Worm (Caenorhabditis elegans) whole organism, L3 larva: ENCODE measurements around the gene clec-150.

ENCODE experiments used
- R02D3.7 ChIP-seq: fragments of 150-350 bp; optimal IDR thresholded peaks from 2 replicates; lab custom pipeline; 2014; ENCODE audit warnings: missing biosample characterization, missing genetic modification characterization
- ZK546.5 ChIP-seq: sonication (generic microtip); optimal IDR thresholded peaks from 2 replicates; lab custom pipeline; 2017; ENCODE audit warnings: missing biosample characterization, missing genetic modification characterization
- aly-2 ChIP-seq: fragments of 150-350 bp; optimal IDR thresholded peaks from 2 replicates; lab custom pipeline; 2014; ENCODE audit warnings: missing biosample characterization, missing genetic modification characterization
- ama-1 ChIP-seq: fragments of 150-350 bp; optimal IDR thresholded peaks from 2 replicates; lab custom pipeline; 2018
- ceh-16 ChIP-seq: sonication (generic microtip); optimal IDR thresholded peaks from 2 replicates; lab custom pipeline; 2017; ENCODE audit warnings: missing biosample characterization, missing genetic modification characterization
- ceh-28 ChIP-seq: fragments of 150-350 bp; optimal IDR thresholded peaks from 2 replicates; lab custom pipeline; 2014; ENCODE audit warnings: missing biosample characterization, missing genetic modification reagents, missing genetic modification characterization
- ceh-82 ChIP-seq: fragments of 150-350 bp; optimal IDR thresholded peaks from 2 replicates; lab custom pipeline; 2014; ENCODE audit warnings: missing biosample characterization, missing genetic modification characterization
- ceh-9 ChIP-seq: sonication (generic microtip); optimal IDR thresholded peaks from 2 replicates; lab custom pipeline; 2018; ENCODE audit warnings: missing biosample characterization, missing genetic modification characterization
- daf-12 ChIP-seq: fragments of 150-350 bp; optimal IDR thresholded peaks from 2 replicates; lab custom pipeline; 2014; ENCODE audit warnings: missing biosample characterization, missing genetic modification reagents, missing genetic modification characterization
- egl-27 ChIP-seq: sonication (generic microtip); optimal IDR thresholded peaks from 4 replicates; lab custom pipeline; 2017; ENCODE audit warnings: missing biosample characterization, missing genetic modification reagents, missing genetic modification characterization
- egl-5 ChIP-seq: fragments of 150-350 bp; optimal IDR thresholded peaks from 2 replicates; lab custom pipeline; 2017; ENCODE audit warnings: missing biosample characterization, missing genetic modification reagents, missing genetic modification characterization, inconsistent platforms
- elt-1 ChIP-seq: fragments of 150-350 bp; optimal IDR thresholded peaks from 2 replicates; lab custom pipeline; 2014; ENCODE audit warnings: missing biosample characterization, missing genetic modification characterization
- elt-2 ChIP-seq: sonication (generic microtip); optimal IDR thresholded peaks from 2 replicates; lab custom pipeline; 2016; ENCODE audit warnings: missing genetic modification reagents, mild to moderate bottlenecking, missing genetic modification characterization, missing compliant biosample characterization
- elt-3 ChIP-seq, 3 experiments: fragments of 150-350 bp in 1 of 3; sonication (generic microtip) in 2 of 3; optimal IDR thresholded peaks; 2 replicates in 2 of 3; 4 replicates in 1 of 3; lab custom pipeline; 2014 to 2017; ENCODE audit warnings: missing biosample characterization in 3 of 3, missing genetic modification characterization in 3 of 3
- eor-1 ChIP-seq, 2 experiments: fragments of 150-350 bp; optimal IDR thresholded peaks; 2 replicates each; lab custom pipeline; 2014 to 2018; ENCODE audit warnings: missing biosample characterization in 2 of 2, missing genetic modification characterization in 2 of 2
- fkh-10 ChIP-seq: sonication (generic microtip); optimal IDR thresholded peaks from 2 replicates; lab custom pipeline; 2017; ENCODE audit warnings: missing biosample characterization, missing genetic modification reagents, missing genetic modification characterization
- fkh-2 ChIP-seq: fragments of 150-350 bp; optimal IDR thresholded peaks from 2 replicates; lab custom pipeline; 2014; ENCODE audit warnings: missing biosample characterization, missing genetic modification reagents, missing genetic modification characterization
- fos-1 ChIP-seq: fragments of 150-350 bp; optimal IDR thresholded peaks from 2 replicates; lab custom pipeline; 2014; ENCODE audit warnings: missing biosample characterization, missing genetic modification characterization
- lin-15B ChIP-seq: fragments of 150-350 bp; optimal IDR thresholded peaks from 2 replicates; lab custom pipeline; 2014; ENCODE audit warnings: missing biosample characterization, missing genetic modification characterization
- lsy-12 ChIP-seq: sonication (generic microtip); optimal IDR thresholded peaks from 2 replicates; lab custom pipeline; 2016; ENCODE audit warnings: mild to moderate bottlenecking, missing genetic modification characterization, missing compliant biosample characterization
- nfya-1 ChIP-seq: sonication (generic microtip); optimal IDR thresholded peaks from 2 replicates; lab custom pipeline; 2017; ENCODE audit warnings: missing genetic modification characterization, mild to moderate bottlenecking, missing compliant biosample characterization, antibody characterized with exemption, moderate library complexity; ENCODE audit not compliant: insufficient read depth
- nhr-11 ChIP-seq: fragments of 150-350 bp; optimal IDR thresholded peaks from 2 replicates; lab custom pipeline; 2014; ENCODE audit warnings: missing biosample characterization, missing genetic modification characterization
- nhr-12 ChIP-seq: fragments of 150-350 bp; optimal IDR thresholded peaks from 2 replicates; lab custom pipeline; 2014; ENCODE audit warnings: missing biosample characterization, missing genetic modification characterization
- nhr-23 ChIP-seq: fragments of 150-350 bp; optimal IDR thresholded peaks from 2 replicates; lab custom pipeline; 2014; ENCODE audit warnings: missing biosample characterization, missing genetic modification reagents, missing genetic modification characterization
- nhr-25 ChIP-seq: sonication (generic microtip); optimal IDR thresholded peaks from 2 replicates; lab custom pipeline; 2017; ENCODE audit warnings: missing biosample characterization, missing genetic modification characterization
- nhr-43 ChIP-seq: sonication (generic microtip); optimal IDR thresholded peaks from 2 replicates; lab custom pipeline; 2016; ENCODE audit warnings: mild to moderate bottlenecking, missing genetic modification characterization, missing compliant biosample characterization; ENCODE audit not compliant: poor library complexity, severe bottlenecking
- nhr-67 ChIP-seq: fragments of 150-350 bp; optimal IDR thresholded peaks from 2 replicates; lab custom pipeline; 2014; ENCODE audit warnings: missing biosample characterization, missing genetic modification characterization
- nhr-76 ChIP-seq: fragments of 150-350 bp; sonication (generic microtip); optimal IDR thresholded peaks from 5 replicates; lab custom pipeline; 2014; ENCODE audit warnings: missing biosample characterization, missing genetic modification characterization
- pha-4 ChIP-seq: fragments of 150-350 bp; optimal IDR thresholded peaks from 2 replicates; lab custom pipeline; 2014; ENCODE audit warnings: missing biosample characterization, missing genetic modification reagents, missing genetic modification characterization
- pqm-1 ChIP-seq: fragments of 150-350 bp; optimal IDR thresholded peaks from 2 replicates; lab custom pipeline; 2017; ENCODE audit warnings: missing biosample characterization, missing genetic modification characterization, inconsistent platforms
- sea-2 ChIP-seq: fragments of 150-350 bp; sonication (generic microtip); optimal IDR thresholded peaks from 4 replicates; lab custom pipeline; 2014; ENCODE audit warnings: missing biosample characterization, missing genetic modification reagents, missing genetic modification characterization
- snpc-4 ChIP-seq: fragments of 150-350 bp; optimal IDR thresholded peaks from 2 replicates; lab custom pipeline; 2014; ENCODE audit warnings: missing biosample characterization, missing genetic modification characterization
- unc-39 ChIP-seq: sonication (generic microtip); optimal IDR thresholded peaks from 4 replicates; lab custom pipeline; 2017; ENCODE audit warnings: missing biosample characterization, missing genetic modification characterization
- ztf-11 ChIP-seq: fragments of 150-350 bp; optimal IDR thresholded peaks from 2 replicates; lab custom pipeline; 2014; ENCODE audit warnings: missing biosample characterization, missing genetic modification characterization

clec-150 gene

DNA sequence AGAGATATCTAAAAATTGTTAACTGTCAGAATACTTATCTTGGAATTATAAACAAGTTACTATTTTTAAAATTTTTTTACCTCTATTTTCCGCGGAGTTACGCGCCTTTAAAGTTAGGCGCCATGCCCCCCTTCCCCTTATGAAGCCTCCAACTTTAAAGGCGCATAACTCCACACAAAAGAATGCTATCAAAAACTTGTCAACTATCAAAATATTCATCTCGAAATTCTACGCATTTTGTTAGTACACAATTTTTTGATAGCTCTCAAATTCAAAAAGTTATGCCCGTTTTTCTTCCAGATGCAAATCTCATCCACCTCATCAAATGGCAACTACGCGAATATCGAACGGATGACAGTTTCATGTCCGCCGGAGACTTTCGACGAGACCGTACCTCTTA lies 19.5 kb upstream of the clec-150 start, which contains the start of gene tbc-10:
Gene tbc-10, plus strand, starts transcription at position 301 of the 400 bp plus-strand sequence.
- TF ChIP-seq unc-39 (tag; lab: Kevin White, UChicago) (no peak), elt-3 (tag; optimal IDR thresholded peaks at IDR 0.05; lab: Kevin White, UChicago) (no peak), aly-2 (no peak), ZK546.5 (tag; lab: Kevin White, UChicago) (no peak), ama-1 (lab: Kevin White, UChicago) (no peak), nhr-43 (tag; lab: Kevin White, UChicago) (no peak), ceh-9 (tag; lab: Kevin White, UChicago) (no peak), snpc-4 (tag; lab: Kevin White, UChicago) (no peak), R02D3.7 (tag; lab: Kevin White, UChicago) (no peak), elt-2 (tag; lab: Kevin White, UChicago) (no peak), fkh-2 (no peak), elt-1 (no peak), sea-2 (GFP tag; lab: Kevin White, UChicago) (no peak), pha-4 (tag; lab: Kevin White, UChicago) (no peak), daf-12 (tag; lab: Kevin White, UChicago) (no peak), ceh-16 (tag; lab: Kevin White, UChicago) (no peak), pqm-1 (tag; lab: Kevin White, UChicago) (no peak), egl-5 (tag; lab: Kevin White, UChicago) (no peak), ceh-82 (tag; lab: Kevin White, UChicago) (no peak)

DNA sequence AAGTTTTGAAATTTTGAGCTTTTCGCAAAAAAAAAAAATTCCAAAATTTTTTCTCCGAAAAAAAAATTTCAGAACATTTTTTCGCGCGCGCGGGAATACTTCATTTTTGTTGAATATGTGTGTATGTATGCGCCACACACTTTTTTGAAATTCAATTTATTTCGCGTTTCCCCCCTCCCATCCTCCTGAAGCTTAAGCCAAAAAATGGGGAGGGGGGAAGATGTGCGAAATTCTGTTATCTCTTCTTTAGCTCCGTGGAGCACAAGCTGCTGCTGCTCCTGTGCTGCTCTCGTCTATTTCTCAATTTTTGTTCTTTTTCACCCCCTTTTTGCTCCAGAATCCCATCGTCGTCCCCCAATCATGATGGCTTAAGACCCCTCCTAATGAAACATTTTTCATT lies 12.9 kb upstream of the clec-150 start:
- peak; percentile 84 for TF ChIP-seq fkh-10 (GFP tag; lab: Kevin White, UChicago)
- TF ChIP-seq daf-12 (tag; lab: Kevin White, UChicago), result no peak

DNA sequence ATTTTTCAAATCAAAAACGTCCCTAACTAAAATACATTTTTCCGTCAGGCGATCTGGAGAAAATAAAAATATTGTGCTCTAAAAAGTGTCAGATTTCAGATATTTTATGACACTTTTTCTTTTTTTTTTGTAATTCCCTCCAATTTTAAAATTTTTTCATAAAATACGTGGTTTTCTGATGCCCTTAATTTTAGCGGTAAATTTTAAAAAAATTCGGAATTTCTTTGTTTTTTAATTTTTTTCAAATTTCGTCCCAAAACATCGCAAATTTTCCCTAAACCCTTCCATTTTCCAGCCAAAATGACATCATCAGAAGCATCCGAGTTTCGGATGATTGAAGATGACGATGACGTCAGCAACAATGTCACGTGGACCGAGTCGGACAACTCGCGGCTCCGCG lies 10.9 kb upstream of the clec-150 start, which contains the start of gene trp-2:
Gene trp-2, plus strand, starts transcription at position 301 of the 400 bp plus-strand sequence.
- TF ChIP-seq ceh-9 (tag; lab: Kevin White, UChicago), result no peak
- TF ChIP-seq fkh-10 (GFP tag; lab: Kevin White, UChicago), result no peak
- no peak for TF ChIP-seq nhr-76 (tag; lab: Kevin White, UChicago)
- no peak for TF ChIP-seq R02D3.7 (tag; lab: Kevin White, UChicago)
- TF ChIP-seq elt-1, result no peak
- TF ChIP-seq nhr-67 (tag; lab: Kevin White, UChicago), result no peak
- TF ChIP-seq fos-1 (tag; lab: Kevin White, UChicago), result no peak
- TF ChIP-seq lsy-12 (tag; lab: Kevin White, UChicago), result no peak
- no peak for TF ChIP-seq eor-1 (tag; optimal IDR thresholded peaks at IDR 0.05; lab: Kevin White, UChicago)
- TF ChIP-seq nhr-25 (tag; lab: Kevin White, UChicago), result no peak
- no peak for TF ChIP-seq nhr-43 (tag; lab: Kevin White, UChicago)
- TF ChIP-seq nfya-1, result no peak
- TF ChIP-seq nhr-23, result no peak
- TF ChIP-seq ztf-11 (tag; lab: Kevin White, UChicago), result no peak
- no peak for TF ChIP-seq nhr-12 (tag; lab: Kevin White, UChicago)
- TF ChIP-seq egl-27 (tag; lab: Kevin White, UChicago), result no peak
- TF ChIP-seq pha-4 (tag; lab: Kevin White, UChicago), result no peak
- no peak for TF ChIP-seq nhr-11 (tag; lab: Kevin White, UChicago)
- TF ChIP-seq pqm-1 (tag; lab: Kevin White, UChicago), result no peak

DNA sequence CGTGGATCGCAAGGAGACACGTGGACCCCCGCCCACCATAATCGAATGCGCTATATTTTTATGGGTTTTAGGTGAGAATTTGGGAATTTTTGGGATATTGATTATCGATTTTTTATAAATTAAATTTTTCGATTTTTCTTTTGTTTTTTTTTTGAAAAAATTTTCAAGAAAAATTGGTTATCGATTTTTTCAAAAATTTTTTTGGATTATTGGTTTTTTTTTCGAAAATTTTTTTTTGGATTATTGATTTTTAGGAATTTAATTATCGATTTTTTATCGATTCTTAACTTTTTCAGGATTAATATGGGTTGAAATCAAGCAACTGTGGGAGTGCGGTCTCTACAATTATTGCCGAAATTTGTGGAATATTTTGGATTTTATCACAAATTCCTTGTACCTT lies 5.9 kb upstream of the clec-150 start:
- TF ChIP-seq ceh-28 (tag; lab: Kevin White, UChicago) (peak; percentile 84), ZK546.5 (tag; lab: Kevin White, UChicago) (no peak)

DNA sequence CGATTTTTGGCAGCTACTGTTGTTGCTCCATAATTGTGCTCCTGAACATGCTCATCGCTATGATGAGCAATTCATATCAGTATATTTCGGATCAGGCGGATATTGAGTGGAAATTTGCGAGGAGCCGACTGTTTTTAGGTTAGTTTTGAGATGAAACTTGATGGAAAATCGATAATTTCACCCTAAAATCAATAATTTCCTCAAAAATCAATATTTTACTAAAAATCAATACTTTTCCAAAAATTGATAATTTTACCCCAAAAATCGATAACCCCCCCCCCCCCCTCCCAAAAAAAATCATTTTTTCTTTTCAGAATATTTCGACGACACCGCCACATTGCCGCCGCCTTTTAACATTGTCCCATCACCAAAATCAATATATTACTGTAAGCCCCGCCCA lies 3.7 kb upstream of the clec-150 start:
- TF ChIP-seq elt-3 (tag; optimal IDR thresholded peaks at IDR 0.05; lab: Kevin White, UChicago), result no peak
- peak; percentile 45 for TF ChIP-seq ceh-28 (tag; lab: Kevin White, UChicago)
- no peak for TF ChIP-seq lin-15B (tag; lab: Kevin White, UChicago)
- TF ChIP-seq nhr-11 (tag; lab: Kevin White, UChicago), result no peak
